Fruit fly (Drosophila melanogaster): Measurements from ENCODE around the gene CG15571.

DNA sequence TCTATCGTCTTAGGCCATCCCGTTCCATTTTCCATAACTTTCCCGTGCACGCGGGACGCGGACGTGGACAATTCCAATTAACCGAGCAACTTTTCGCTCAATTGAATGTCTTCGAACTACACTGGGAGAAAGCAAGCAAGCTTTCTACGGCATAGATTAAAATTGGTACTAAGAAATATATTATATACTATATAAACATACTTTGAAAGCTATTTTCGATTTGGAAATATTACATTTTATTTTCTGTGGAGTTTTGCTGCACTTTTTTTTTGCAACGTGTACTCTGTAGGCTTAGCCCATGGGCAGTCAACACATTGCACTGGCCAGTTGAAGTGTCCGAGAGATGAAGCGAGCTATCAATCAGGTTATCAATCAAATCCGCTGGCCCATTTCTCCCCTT, 46.7 kb downstream of the CG15571 start:
- TF ChIP-seq CTCF (optimal IDR thresholded peaks at IDR 0.05): no peak
- TF ChIP-seq CG8478 (optimal IDR thresholded peaks at IDR 0.05): no peak

Data from S2 (cell line).